Worm (Caenorhabditis elegans): Measurements from ENCODE around the gene C25D7.9.

C25D7.9 gene

ce11 chrV:15078560-15078959, 13.6 kb downstream of the C25D7.9 start:
- no peak for TF ChIP-seq ref-1 (GFP tag; conservative IDR thresholded peaks at IDR 0.05)
- no peak for TF ChIP-seq tab-1 (GFP tag; IDR thresholded peaks at IDR 0.05)
- no peak for TF ChIP-seq ztf-23 (GFP tag; IDR thresholded peaks at IDR 0.05)
- no peak for TF ChIP-seq flt-1 (GFP tag; IDR thresholded peaks at IDR 0.05)
- no peak for TF ChIP-seq klf-2 (GFP tag; conservative IDR thresholded peaks at IDR 0.05)
- TF ChIP-seq T22C8.4 (GFP tag; IDR thresholded peaks at IDR 0.05), result no peak

- TF ChIP-seq tab-1 (GFP tag; IDR thresholded peaks at IDR 0.05), result no peak
- 0 out of 2 replicates have a peak, but pooled peaks have one; percentile 10 for TF ChIP-seq flt-1 (GFP tag; IDR thresholded peaks at IDR 0.05)
Observed at ce11 chrV:15082291-15082690, 17.4 kb downstream of the C25D7.9 start, which contains the start of the genes C01G10.10 and C01G10.9. Gene C01G10.10, minus strand, starts transcription at chrV:15082441. Gene C01G10.9, plus strand, starts transcription at chrV:15082530.

- no peak for TF ChIP-seq ztf-29 (GFP tag; IDR thresholded peaks at IDR 0.05)
- no peak for TF ChIP-seq med-1 (GFP tag; optimal IDR thresholded peaks at IDR 0.05; ENCODE audit: insufficient read depth)
- TF ChIP-seq T22C8.4 (GFP tag; IDR thresholded peaks at IDR 0.05), result no peak
- TF ChIP-seq tab-1 (GFP tag; IDR thresholded peaks at IDR 0.05), result no peak
- TF ChIP-seq klf-2 (GFP tag; conservative IDR thresholded peaks at IDR 0.05), result no peak
- no peak for TF ChIP-seq ref-1 (GFP tag; conservative IDR thresholded peaks at IDR 0.05)
- no peak for TF ChIP-seq cog-1 (tag; optimal IDR thresholded peaks at IDR 0.05)
- TF ChIP-seq ztf-23 (GFP tag; IDR thresholded peaks at IDR 0.05), result no peak
- TF ChIP-seq flt-1 (GFP tag; IDR thresholded peaks at IDR 0.05), result no peak
Observed at ce11 chrV:15083659-15084058, 18.7 kb downstream of the C25D7.9 start.

ce11 chrV:15085335-15085800, 20.4 kb downstream of the C25D7.9 start, which contains the start of the genes ahsa-1 and C01G10.7:
Gene ahsa-1, minus strand, starts transcription at chrV:15085385.
Gene C01G10.7, plus strand, starts transcription at chrV:15085747.
- TF ChIP-seq tab-1 (GFP tag; IDR thresholded peaks at IDR 0.05) (no peak), ztf-23 (GFP tag; IDR thresholded peaks at IDR 0.05) (peak; percentile 89), T22C8.4 (GFP tag; IDR thresholded peaks at IDR 0.05) (no peak), ztf-29 (GFP tag; IDR thresholded peaks at IDR 0.05) (no peak), flt-1 (GFP tag; IDR thresholded peaks at IDR 0.05) (peak; percentile 77), ref-1 (GFP tag; conservative IDR thresholded peaks at IDR 0.05) (no peak), cog-1 (tag; optimal IDR thresholded peaks at IDR 0.05) (peak; percentile 83), klf-2 (GFP tag; conservative IDR thresholded peaks at IDR 0.05) (no peak), med-1 (GFP tag; optimal IDR thresholded peaks at IDR 0.05; ENCODE audit: insufficient read depth) (no peak)

- TF ChIP-seq ztf-23 (GFP tag; IDR thresholded peaks at IDR 0.05) (no peak), klf-2 (GFP tag; conservative IDR thresholded peaks at IDR 0.05) (no peak), ztf-29 (GFP tag; IDR thresholded peaks at IDR 0.05) (no peak), med-1 (GFP tag; optimal IDR thresholded peaks at IDR 0.05; ENCODE audit: insufficient read depth) (no peak), tab-1 (GFP tag; IDR thresholded peaks at IDR 0.05) (no peak), cog-1 (tag; optimal IDR thresholded peaks at IDR 0.05) (no peak), flt-1 (GFP tag; IDR thresholded peaks at IDR 0.05) (no peak), ref-1 (GFP tag; conservative IDR thresholded peaks at IDR 0.05) (no peak)
Observed at ce11 chrV:15087207-15087706, 22.3 kb downstream of the C25D7.9 start, which contains the start of the genes C01G10.15 and C01G10.6. Gene C01G10.15, minus strand, starts transcription at chrV:15087307. Gene C01G10.6, plus strand, starts transcription at chrV:15087656.

ce11 chrV:15088613-15089012, 23.7 kb downstream of the C25D7.9 start, which contains the start of gene C01G10.18:
Gene C01G10.18, minus strand, starts transcription at chrV:15088713.
- TF ChIP-seq med-1 (GFP tag; optimal IDR thresholded peaks at IDR 0.05; ENCODE audit: insufficient read depth) (no peak), tab-1 (GFP tag; IDR thresholded peaks at IDR 0.05) (no peak)

- TF ChIP-seq tab-1 (GFP tag; IDR thresholded peaks at IDR 0.05), result no peak
- TF ChIP-seq flt-1 (GFP tag; IDR thresholded peaks at IDR 0.05), result no peak
- no peak for TF ChIP-seq ref-1 (GFP tag; conservative IDR thresholded peaks at IDR 0.05)
- no peak for TF ChIP-seq T22C8.4 (GFP tag; IDR thresholded peaks at IDR 0.05)
- TF ChIP-seq ztf-29 (GFP tag; IDR thresholded peaks at IDR 0.05), result no peak
- no peak for TF ChIP-seq klf-2 (GFP tag; conservative IDR thresholded peaks at IDR 0.05)
- TF ChIP-seq med-1 (GFP tag; optimal IDR thresholded peaks at IDR 0.05; ENCODE audit: insufficient read depth), result no peak
- TF ChIP-seq ztf-23 (GFP tag; IDR thresholded peaks at IDR 0.05), result no peak
- TF ChIP-seq cog-1 (tag; optimal IDR thresholded peaks at IDR 0.05), result no peak
Observed at ce11 chrV:15089438-15089837, 24.5 kb downstream of the C25D7.9 start, which contains the start of the genes C01G10.5 and C01G10.4. Gene C01G10.5, minus strand, starts transcription at chrV:15089538. Gene C01G10.4, plus strand, starts transcription at chrV:15089740.

- TF ChIP-seq klf-2 (GFP tag; conservative IDR thresholded peaks at IDR 0.05), result no peak
- TF ChIP-seq ref-1 (GFP tag; conservative IDR thresholded peaks at IDR 0.05), result no peak
- TF ChIP-seq flt-1 (GFP tag; IDR thresholded peaks at IDR 0.05), result no peak
- no peak for TF ChIP-seq ztf-23 (GFP tag; IDR thresholded peaks at IDR 0.05)
- TF ChIP-seq ztf-29 (GFP tag; IDR thresholded peaks at IDR 0.05), result no peak
- TF ChIP-seq tab-1 (GFP tag; IDR thresholded peaks at IDR 0.05), result no peak
- TF ChIP-seq cog-1 (tag; optimal IDR thresholded peaks at IDR 0.05), result no peak
- TF ChIP-seq med-1 (GFP tag; optimal IDR thresholded peaks at IDR 0.05; ENCODE audit: insufficient read depth), result no peak
Observed at ce11 chrV:15090457-15090856, 25.5 kb downstream of the C25D7.9 start, which contains the start of gene C01G10.17. Gene C01G10.17, plus strand, starts transcription at chrV:15090757.

ce11 chrV:15092666-15093065, 27.7 kb downstream of the C25D7.9 start, which contains the start of gene txt-12:
Gene txt-12, plus strand, starts transcription at chrV:15092966.
- TF ChIP-seq flt-1 (GFP tag; IDR thresholded peaks at IDR 0.05), result no peak
- no peak for TF ChIP-seq cog-1 (tag; optimal IDR thresholded peaks at IDR 0.05)
- TF ChIP-seq ztf-23 (GFP tag; IDR thresholded peaks at IDR 0.05), result no peak
- TF ChIP-seq med-1 (GFP tag; optimal IDR thresholded peaks at IDR 0.05; ENCODE audit: insufficient read depth), result no peak
- no peak for TF ChIP-seq klf-2 (GFP tag; conservative IDR thresholded peaks at IDR 0.05)
- TF ChIP-seq ztf-29 (GFP tag; IDR thresholded peaks at IDR 0.05), result no peak
- TF ChIP-seq ref-1 (GFP tag; conservative IDR thresholded peaks at IDR 0.05), result no peak

ce11 chrV:15094749-15095148, 29.8 kb downstream of the C25D7.9 start, which contains the start of gene srx-78:
Gene srx-78, plus strand, starts transcription at chrV:15095049.
- TF ChIP-seq med-1 (GFP tag; optimal IDR thresholded peaks at IDR 0.05; ENCODE audit: insufficient read depth) (no peak), tab-1 (GFP tag; IDR thresholded peaks at IDR 0.05) (no peak), klf-2 (GFP tag; conservative IDR thresholded peaks at IDR 0.05) (no peak), cog-1 (tag; optimal IDR thresholded peaks at IDR 0.05) (no peak), ztf-23 (GFP tag; IDR thresholded peaks at IDR 0.05) (no peak), ztf-29 (GFP tag; IDR thresholded peaks at IDR 0.05) (no peak), flt-1 (GFP tag; IDR thresholded peaks at IDR 0.05) (no peak), T22C8.4 (GFP tag; IDR thresholded peaks at IDR 0.05) (no peak)

Measured in whole organism, midembryonic.